Worm (Caenorhabditis elegans) whole organism, L4/young adult: ENCODE data around the gene ZK1290.7.

ENCODE experiments used
- W03F9.2 ChIP-seq: fragments of 150-350 bp; optimal IDR thresholded peaks from 2 replicates; lab custom pipeline; 2014; ENCODE audit warnings: missing biosample characterization, missing genetic modification characterization
- dao-5 ChIP-seq: sonication (generic microtip); optimal IDR thresholded peaks from 2 replicates; lab custom pipeline; 2016; ENCODE audit warnings: missing genotype, missing genetic modification characterization, moderate library complexity, missing compliant biosample characterization
- him-1 ChIP-seq: sonication (generic microtip); optimal IDR thresholded peaks from 2 replicates; lab custom pipeline; 2016; ENCODE audit warnings: missing genotype, missing genetic modification reagents, missing genetic modification characterization, missing compliant biosample characterization

DNA sequence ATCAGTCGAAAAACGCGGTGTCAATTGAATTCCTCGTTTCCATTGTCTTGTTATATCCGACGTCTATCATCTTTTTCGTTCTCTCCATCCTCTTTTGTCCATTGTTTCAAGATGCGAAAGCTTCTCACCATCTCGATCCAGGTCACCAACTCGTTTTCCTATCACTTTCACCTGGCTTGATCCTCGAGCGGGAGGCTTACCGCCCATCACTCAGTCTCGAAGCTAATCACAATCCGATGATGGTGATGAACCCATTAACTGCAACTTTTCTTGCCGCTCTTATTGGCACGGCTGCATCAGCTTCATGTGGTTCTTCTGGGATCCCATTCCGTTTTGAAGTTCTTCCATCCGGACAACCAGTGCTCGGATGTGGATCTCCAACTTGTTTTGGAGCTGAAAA lies 5.6 kb upstream of the ZK1290.7 start, which contains the start of gene wrt-1:
- TF ChIP-seq dao-5 (tag; lab: Kevin White, UChicago) (no peak), him-1 (tag; lab: Kevin White, UChicago) (no peak), W03F9.2 (tag; lab: Kevin White, UChicago) (no peak)
